Fruit fly (Drosophila melanogaster): ENCODE measurements around the gene CG2444.

Gene CG2444

DNA sequence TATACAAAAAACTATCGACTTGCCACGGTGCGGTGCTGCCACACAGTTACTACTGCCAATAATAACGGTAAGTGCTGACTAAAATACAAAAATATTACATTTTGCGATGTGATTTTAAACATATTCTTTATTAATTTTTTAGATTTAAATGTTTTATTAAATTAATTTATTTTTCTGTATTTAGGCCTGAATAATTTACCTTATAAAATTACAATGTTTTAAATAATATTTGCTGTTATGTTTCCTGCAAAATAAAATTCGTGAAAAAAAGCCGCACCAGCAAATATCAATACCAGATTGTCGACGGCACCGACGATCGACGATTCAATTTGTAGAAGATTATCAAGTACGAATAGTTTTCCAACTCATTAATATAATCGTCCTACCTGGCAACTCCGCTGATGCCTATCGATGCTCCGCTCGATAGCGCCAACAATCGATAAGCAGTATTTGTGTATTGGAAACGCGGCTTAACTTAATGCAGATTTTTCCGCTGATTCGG lies 26.5 kb downstream of the CG2444 start, which contains the start of the genes Vlet and bif:
Gene Vlet (minus strand): TSS at position 51 of the 502 bp plus-strand sequence.
Gene bif (plus strand): TSS at position 432 of the 502 bp plus-strand sequence.
- peak; percentile 31 for TF ChIP-seq Ets96B (tag; optimal IDR thresholded peaks at IDR 0.05)
- TF ChIP-seq CG6808 (GFP tag; optimal IDR thresholded peaks at IDR 0.05), result peak; percentile 65
- TF ChIP-seq cyc (GFP tag; optimal IDR thresholded peaks at IDR 0.05), result peak; percentile 38
- TF ChIP-seq CG11762 (GFP tag; optimal IDR thresholded peaks at IDR 0.05; ENCODE audit: insufficient read depth), result peak; percentile 49
- peak; percentile 55 for TF ChIP-seq Sox15 (GFP tag; optimal IDR thresholded peaks at IDR 0.05)
- peak; percentile 54 for TF ChIP-seq CG3032 (tag; optimal IDR thresholded peaks at IDR 0.05)
- no peak for TF ChIP-seq CG6276 (GFP tag; optimal IDR thresholded peaks at IDR 0.05)
- TF ChIP-seq svp (GFP tag), result peak; percentile 81
- TF ChIP-seq CG4318 (GFP tag; optimal IDR thresholded peaks at IDR 0.05), result peak; percentile 48
- peak; percentile 49 for TF ChIP-seq topi (GFP tag; optimal IDR thresholded peaks at IDR 0.05)
- no peak for TF ChIP-seq Hr4 (GFP tag; optimal IDR thresholded peaks at IDR 0.05)
- TF ChIP-seq acj6 (GFP tag; optimal IDR thresholded peaks at IDR 0.05), result peak; percentile 63
- peak; percentile 57 for TF ChIP-seq CG11902 (GFP tag; optimal IDR thresholded peaks at IDR 0.05)
- TF ChIP-seq CG3919 (GFP tag; optimal IDR thresholded peaks at IDR 0.05), result peak; percentile 61
- peak; percentile 45 for TF ChIP-seq fkh (GFP tag; optimal IDR thresholded peaks at IDR 0.05)
- TF ChIP-seq Eip78C (GFP tag), result peak; percentile 46
- TF ChIP-seq Ets21C (GFP tag; optimal IDR thresholded peaks at IDR 0.05), result peak; percentile 38
- peak; percentile 36 for TF ChIP-seq net (GFP tag; optimal IDR thresholded peaks at IDR 0.05)
- TF ChIP-seq Hr38 (GFP tag; optimal IDR thresholded peaks at IDR 0.05), result no peak
- TF ChIP-seq Hr39 (GFP tag; optimal IDR thresholded peaks at IDR 0.05), result peak; percentile 63
- TF ChIP-seq dac (GFP tag; optimal IDR thresholded peaks at IDR 0.05), result peak; percentile 37
- peak; percentile 34 for TF ChIP-seq fd59A (GFP tag; optimal IDR thresholded peaks at IDR 0.05)
- 0 out of 3 replicates have a peak, but pooled peaks have one; percentile 46 for TF ChIP-seq CG6163 (GFP tag; IDR thresholded peaks at IDR 0.05)
- TF ChIP-seq lz (GFP tag; optimal IDR thresholded peaks at IDR 0.05), result peak; percentile 48
- peak; percentile 67 for TF ChIP-seq achi (GFP tag; optimal IDR thresholded peaks at IDR 0.05)
- peak; percentile 10 for TF ChIP-seq spab (GFP tag; optimal IDR thresholded peaks at IDR 0.05)
- TF ChIP-seq fd85E (GFP tag; optimal IDR thresholded peaks at IDR 0.05), result no peak
- TF ChIP-seq Lpt (GFP tag; optimal IDR thresholded peaks at IDR 0.05), result no peak
- no peak for TF ChIP-seq vri (GFP tag; optimal IDR thresholded peaks at IDR 0.05)
- no peak for TF ChIP-seq CG6854 (GFP tag; optimal IDR thresholded peaks at IDR 0.05)
- no peak for TF ChIP-seq Eip75B (GFP tag; optimal IDR thresholded peaks at IDR 0.05)
- TF ChIP-seq Met (GFP tag; optimal IDR thresholded peaks at IDR 0.05), result no peak
- peak in 1 of 2 experiments; percentile 39 for TF ChIP-seq ss (GFP tag; optimal IDR thresholded peaks at IDR 0.05)
- peak; percentile 52; the same call in 1 of the 3 replicates for TF ChIP-seq eg (GFP tag; IDR thresholded peaks at IDR 0.05)
- TF ChIP-seq CG1621 (tag; optimal IDR thresholded peaks at IDR 0.05), result no peak
- TF ChIP-seq CG15336 (GFP tag; IDR thresholded peaks at IDR 0.05), result peak; percentile 43; the same call in 1 of the 2 replicates
- TF ChIP-seq CG8319 (GFP tag; optimal IDR thresholded peaks at IDR 0.05), result peak; percentile 48
- peak; percentile 57 for TF ChIP-seq CG34406 (GFP tag; optimal IDR thresholded peaks at IDR 0.05)
- TF ChIP-seq pdm3 (GFP tag; optimal IDR thresholded peaks at IDR 0.05), result no peak
- peak; percentile 27 for TF ChIP-seq dsx (GFP tag; optimal IDR thresholded peaks at IDR 0.05; ENCODE audit: poor library complexity, severe bottlenecking)
- peak; percentile 70 for TF ChIP-seq CG10631 (GFP tag; optimal IDR thresholded peaks at IDR 0.05)
- peak; percentile 12 for TF ChIP-seq Blimp-1 (GFP tag; optimal IDR thresholded peaks at IDR 0.05)
- peak; percentile 52; the same call in 1 of the 2 replicates for TF ChIP-seq Gug (GFP tag; IDR thresholded peaks at IDR 0.05)
- TF ChIP-seq OdsH (GFP tag; optimal IDR thresholded peaks at IDR 0.05), result peak; percentile 66
- peak in 1 of 2 experiments; percentile 16 for TF ChIP-seq salr (GFP tag; optimal IDR thresholded peaks at IDR 0.05)
- TF ChIP-seq CG9139 (GFP tag; optimal IDR thresholded peaks at IDR 0.05), result no peak
- TF ChIP-seq CG6792 (GFP tag; optimal IDR thresholded peaks at IDR 0.05), result peak; percentile 47
- peak; percentile 77 for TF ChIP-seq CG32006 (GFP tag; optimal IDR thresholded peaks at IDR 0.05)
- no peak for TF ChIP-seq Smox (GFP tag; optimal IDR thresholded peaks at IDR 0.05)
- TF ChIP-seq CG8119 (GFP tag; IDR thresholded peaks at IDR 0.05), result peak; percentile 48; the same call in 1 of the 3 replicates
- TF ChIP-seq Sox14 (GFP tag; optimal IDR thresholded peaks at IDR 0.05), result peak; percentile 47
- peak; percentile 60 for TF ChIP-seq CG31627 (GFP tag; optimal IDR thresholded peaks at IDR 0.05)
